Worm (Caenorhabditis elegans) whole organism, young adult: Measurements from ENCODE around the gene F54C8.7.

Source experiments
- B0019.2 ChIP-seq: fragments of 200-800 bp; sonication (Bioruptor generic); conservative IDR thresholded peaks from 2 replicates; pipeline ENCODE4 v1.3.6; 2022; ENCODE audit warnings: missing genetic modification reagents, missing genetic modification characterization, missing compliant biosample characterization
- B0261.1 ChIP-seq: sonication (generic microtip); optimal IDR thresholded peaks from 2 replicates; lab custom pipeline; 2016; ENCODE audit warnings: mild to moderate bottlenecking, missing genetic modification characterization, moderate library complexity, missing compliant biosample characterization
- C17E4.6 ChIP-seq: fragments of 200-800 bp; sonication (Bioruptor generic); IDR thresholded peaks from 2 replicates; pipeline ENCODE4 v1.3.6; 2022; ENCODE audit warnings: missing genetic modification reagents, missing genetic modification characterization, missing compliant biosample characterization
- D2030.7 ChIP-seq: fragments of 200-800 bp; sonication (Bioruptor generic); IDR thresholded peaks from 2 replicates; pipeline ENCODE4 v1.3.6; 2022; ENCODE audit warnings: missing genetic modification reagents, missing genetic modification characterization, missing compliant biosample characterization
- F22D6.2 ChIP-seq: sonication (generic microtip); optimal IDR thresholded peaks from 2 replicates; lab custom pipeline; 2016; ENCODE audit warnings: mild to moderate bottlenecking, missing genetic modification characterization, missing compliant biosample characterization
- F23B12.7 ChIP-seq: sonication (generic microtip); optimal IDR thresholded peaks from 2 replicates; lab custom pipeline; 2017; ENCODE audit warnings: missing genetic modification characterization, mild to moderate bottlenecking, missing compliant biosample characterization, antibody characterized with exemption, moderate library complexity; ENCODE audit not compliant: insufficient read depth
- F37B4.10 ChIP-seq: fragments of 200-800 bp; sonication (Bioruptor generic); IDR thresholded peaks from 2 replicates; pipeline ENCODE4 v1.3.6; 2022; ENCODE audit warnings: missing genetic modification characterization, missing compliant biosample characterization
- F49E8.2 ChIP-seq: sonication (generic microtip); optimal IDR thresholded peaks from 3 replicates; lab custom pipeline; 2017; ENCODE audit warnings: missing genetic modification characterization, mild to moderate bottlenecking, missing compliant biosample characterization, antibody characterized with exemption, moderate library complexity; ENCODE audit not compliant: insufficient read depth
- F52B5.7 ChIP-seq: sonication (generic microtip); optimal IDR thresholded peaks from 2 replicates; lab custom pipeline; 2016; ENCODE audit warnings: mild to moderate bottlenecking, missing genetic modification characterization, missing compliant biosample characterization
- F57C9.4 ChIP-seq: sonication (generic microtip); optimal IDR thresholded peaks from 2 replicates; lab custom pipeline; 2017; ENCODE audit warnings: mild to moderate bottlenecking, missing genetic modification characterization, missing compliant biosample characterization
- K12H6.12 ChIP-seq: fragments of 200-800 bp; sonication (Bioruptor generic); optimal IDR thresholded peaks from 2 replicates; lab custom pipeline; 2018; ENCODE audit warnings: mild to moderate bottlenecking, missing genetic modification characterization, missing compliant biosample characterization
- Y56A3A.18 ChIP-seq: fragments of 200-800 bp; sonication (Bioruptor generic); IDR thresholded peaks from 2 replicates; pipeline ENCODE4 v1.3.6; 2022; ENCODE audit warnings: missing genetic modification reagents, missing genetic modification characterization, missing compliant biosample characterization
- Y67H2A.10 ChIP-seq: fragments of 200-800 bp; sonication (Bioruptor generic); conservative IDR thresholded peaks from 2 replicates; pipeline ENCODE4 v1.3.6; 2022; ENCODE audit warnings: missing genetic modification reagents, missing genetic modification characterization, missing compliant biosample characterization
- Y95B8A.8 ChIP-seq: fragments of 200-800 bp; sonication (Bioruptor generic); IDR thresholded peaks from 2 replicates; pipeline ENCODE4 v1.3.6; 2022; ENCODE audit warnings: missing genetic modification reagents, missing genetic modification characterization, missing compliant biosample characterization
- akir-1 ChIP-seq: fragments of 200-800 bp; sonication (Bioruptor generic); optimal IDR thresholded peaks from 2 replicates; lab custom pipeline; 2018; ENCODE audit warnings: mild to moderate bottlenecking, missing genetic modification characterization, moderate library complexity, missing compliant biosample characterization
- athp-1 ChIP-seq: sonication (generic microtip); optimal IDR thresholded peaks from 2 replicates; lab custom pipeline; 2017; ENCODE audit warnings: mild to moderate bottlenecking, missing genetic modification characterization, missing compliant biosample characterization
- attf-5 ChIP-seq: fragments of 200-800 bp; sonication (Bioruptor generic); optimal IDR thresholded peaks from 2 replicates; lab custom pipeline; 2018; ENCODE audit warnings: mild to moderate bottlenecking, missing genetic modification characterization, missing compliant biosample characterization
- bed-2 ChIP-seq: fragments of 200-800 bp; sonication (Bioruptor generic); IDR thresholded peaks from 2 replicates; pipeline ENCODE4 v1.3.6; 2022; ENCODE audit warnings: missing genetic modification reagents, missing genetic modification characterization, missing compliant biosample characterization
- cebp-2 ChIP-seq: fragments of 200-800 bp; sonication (Bioruptor generic); IDR thresholded peaks from 2 replicates; pipeline ENCODE4 v1.3.6; 2022; ENCODE audit warnings: missing genetic modification characterization, missing compliant biosample characterization
- ceh-27 ChIP-seq: fragments of 200-800 bp; sonication (Bioruptor generic); optimal IDR thresholded peaks from 2 replicates; lab custom pipeline; 2018; ENCODE audit warnings: mild to moderate bottlenecking, missing genetic modification characterization, moderate library complexity, missing compliant biosample characterization
- ceh-91 ChIP-seq: fragments of 200-800 bp; sonication (Bioruptor generic); IDR thresholded peaks from 2 replicates; pipeline ENCODE4 v1.3.6; 2022; ENCODE audit warnings: missing genetic modification reagents, missing genetic modification characterization, missing compliant biosample characterization
- chd-7 ChIP-seq: sonication (generic microtip); optimal IDR thresholded peaks from 2 replicates; lab custom pipeline; 2016; ENCODE audit warnings: mild to moderate bottlenecking, missing genetic modification characterization, moderate library complexity, missing compliant biosample characterization
- die-1 ChIP-seq: sonication (generic microtip); optimal IDR thresholded peaks from 2 replicates; lab custom pipeline; 2016; ENCODE audit warnings: missing genotype, mild to moderate bottlenecking, missing genetic modification characterization, missing compliant biosample characterization
- dox-1 ChIP-seq: fragments of 200-800 bp; sonication (Bioruptor generic); IDR thresholded peaks from 2 replicates; pipeline ENCODE4 v1.3.6; 2022; ENCODE audit warnings: missing genetic modification reagents, missing genetic modification characterization, missing compliant biosample characterization
- dpl-1 ChIP-seq: fragments of 150-350 bp; optimal IDR thresholded peaks from 2 replicates; lab custom pipeline; 2014; ENCODE audit warnings: missing biosample characterization, missing genetic modification reagents, missing genetic modification characterization
- efl-1 ChIP-seq: fragments of 150-350 bp; optimal IDR thresholded peaks from 2 replicates; lab custom pipeline; 2014; ENCODE audit warnings: missing biosample characterization, missing genetic modification reagents, missing genetic modification characterization
- egrh-3 ChIP-seq: fragments of 200-800 bp; sonication (Bioruptor generic); IDR thresholded peaks from 2 replicates; pipeline ENCODE4 v1.3.6; 2022; ENCODE audit warnings: missing genetic modification reagents, missing genetic modification characterization, missing compliant biosample characterization
- ekl-4 ChIP-seq: fragments of 200-800 bp; sonication (Bioruptor generic); IDR thresholded peaks from 2 replicates; pipeline ENCODE4 v1.3.6; 2022; ENCODE audit warnings: missing genetic modification reagents, missing genetic modification characterization, missing compliant biosample characterization
- fkh-3 ChIP-seq: sonication (generic microtip); optimal IDR thresholded peaks from 2 replicates; lab custom pipeline; 2016; ENCODE audit warnings: mild to moderate bottlenecking, missing genetic modification characterization, missing compliant biosample characterization
- him-1 ChIP-seq: sonication (generic microtip); optimal IDR thresholded peaks from 2 replicates; lab custom pipeline; 2016; ENCODE audit warnings: missing genotype, missing genetic modification reagents, missing genetic modification characterization, missing compliant biosample characterization
- hmg-1.2 ChIP-seq: fragments of 200-800 bp; sonication (Bioruptor generic); IDR thresholded peaks from 2 replicates; pipeline ENCODE4 v1.3.6; 2022; ENCODE audit warnings: missing genetic modification reagents, missing genetic modification characterization, missing compliant biosample characterization
- lin-54 ChIP-seq: fragments of 200-800 bp; sonication (Bioruptor generic); optimal IDR thresholded peaks from 2 replicates; lab custom pipeline; 2018; ENCODE audit warnings: mild to moderate bottlenecking, missing genetic modification characterization, missing compliant biosample characterization
- lsl-1 ChIP-seq: fragments of 200-800 bp; sonication (Bioruptor generic); optimal IDR thresholded peaks from 2 replicates; lab custom pipeline; 2018; ENCODE audit warnings: mild to moderate bottlenecking, missing genetic modification characterization, moderate library complexity, missing compliant biosample characterization
- madf-3 ChIP-seq: fragments of 200-800 bp; sonication (Bioruptor generic); IDR thresholded peaks from 2 replicates; pipeline ENCODE4 v1.3.6; 2022; ENCODE audit warnings: missing genetic modification reagents, missing genetic modification characterization, missing compliant biosample characterization
- madf-6 ChIP-seq: fragments of 200-800 bp; sonication (Bioruptor generic); IDR thresholded peaks from 2 replicates; pipeline ENCODE4 v1.3.6; 2022; ENCODE audit warnings: missing genetic modification reagents, missing genetic modification characterization, missing compliant biosample characterization
- mxl-1 ChIP-seq: sonication (generic microtip); optimal IDR thresholded peaks from 2 replicates; lab custom pipeline; 2016; ENCODE audit warnings: missing genetic modification characterization, missing compliant biosample characterization
- nfya-1 ChIP-seq: sonication (generic microtip); optimal IDR thresholded peaks from 2 replicates; lab custom pipeline; 2017; ENCODE audit warnings: antibody characterized with exemption, missing compliant biosample characterization, missing genetic modification characterization, borderline replicate concordance; ENCODE audit not compliant: insufficient read depth
- nfya-2 ChIP-seq: fragments of 200-800 bp; sonication (Bioruptor generic); IDR thresholded peaks from 2 replicates; pipeline ENCODE4 v1.3.6; 2022; ENCODE audit warnings: missing genetic modification reagents, missing genetic modification characterization, missing compliant biosample characterization
- nfyb-1 ChIP-seq: fragments of 200-800 bp; sonication (Bioruptor generic); IDR thresholded peaks from 2 replicates; pipeline ENCODE4 v1.3.6; 2022; ENCODE audit warnings: missing genetic modification reagents, missing genetic modification characterization, missing compliant biosample characterization
- nhr-80 ChIP-seq: sonication (generic microtip); optimal IDR thresholded peaks from 2 replicates; lab custom pipeline; 2016; ENCODE audit warnings: missing genetic modification characterization, missing compliant biosample characterization
- nhr-90 ChIP-seq: sonication (generic microtip); optimal IDR thresholded peaks from 2 replicates; lab custom pipeline; 2016; ENCODE audit warnings: missing genotype, mild to moderate bottlenecking, missing genetic modification characterization, missing compliant biosample characterization
- pbrm-1 ChIP-seq: fragments of 200-800 bp; sonication (Bioruptor generic); IDR thresholded peaks from 2 replicates; pipeline ENCODE4 v1.3.6; 2022; ENCODE audit warnings: missing genetic modification reagents, missing genetic modification characterization, missing compliant biosample characterization
- rpc-1 ChIP-seq, 2 experiments: fragments of 150-350 bp in 1 of 2; sonication (generic microtip) in 1 of 2; optimal IDR thresholded peaks; 2 replicates each; lab custom pipeline; 2014 to 2018; ENCODE audit warnings: missing biosample characterization in 1 of 2, missing genetic modification characterization in 1 of 2, missing genetic modification reagents in 1 of 2, missing genotype in 1 of 2
- sea-2 ChIP-seq: fragments of 200-800 bp; sonication (Bioruptor generic); IDR thresholded peaks from 2 replicates; pipeline ENCODE4 v1.3.6; 2022; ENCODE audit warnings: missing genetic modification characterization, missing compliant biosample characterization
- snpc-1.3 ChIP-seq: sonication (generic microtip); optimal IDR thresholded peaks from 2 replicates; lab custom pipeline; 2017; ENCODE audit warnings: missing genetic modification characterization, mild to moderate bottlenecking, missing compliant biosample characterization, antibody characterized with exemption, moderate library complexity, missing genotype, missing genetic modification reagents; ENCODE audit not compliant: insufficient read depth
- tlf-1 ChIP-seq: fragments of 200-800 bp; sonication (Bioruptor generic); optimal IDR thresholded peaks from 2 replicates; lab custom pipeline; 2018; ENCODE audit warnings: mild to moderate bottlenecking, missing genetic modification characterization, missing compliant biosample characterization
- unc-62 ChIP-seq: fragments of 150-350 bp; optimal IDR thresholded peaks from 2 replicates; lab custom pipeline; 2014; ENCODE audit warnings: missing biosample characterization, missing genetic modification reagents, missing genetic modification characterization

Gene F54C8.7

DNA sequence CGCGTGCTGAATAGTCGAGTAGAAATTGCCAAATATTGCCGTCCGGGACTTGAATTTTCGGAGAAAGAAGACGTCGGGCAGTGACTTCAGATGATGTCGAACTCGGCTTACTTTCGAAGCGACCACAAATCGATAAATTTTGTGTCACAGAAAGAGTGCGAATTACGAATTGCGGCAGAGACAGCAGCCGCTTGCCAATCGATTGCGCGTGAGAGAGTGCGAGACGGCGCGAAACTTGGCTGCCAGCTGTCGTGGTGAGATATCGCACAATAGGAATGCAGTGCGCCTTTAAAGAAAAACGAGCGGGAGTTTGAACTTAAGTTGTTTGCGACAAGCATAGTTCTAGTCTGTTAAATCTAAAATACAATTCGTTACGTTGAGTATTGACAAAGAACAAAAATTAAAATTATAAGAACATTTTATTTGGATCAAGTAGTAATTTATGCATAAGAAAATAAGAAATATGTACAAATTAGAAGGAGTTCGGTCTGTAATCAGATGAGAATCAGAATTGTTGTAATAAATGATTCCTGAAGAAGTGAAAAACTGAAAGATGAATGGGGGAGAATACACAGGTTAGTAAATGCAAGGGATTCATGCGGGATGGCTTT lies 10.3 kb downstream of the F54C8.7 start, which contains the start of gene pir-2 (continued):
- TF ChIP-seq nfya-1 (tag; lab: Kevin White, UChicago) (no peak), tlf-1 (GFP tag; lab: Kevin White, UChicago) (no peak), akir-1 (GFP tag; lab: Kevin White, UChicago) (no peak), nfyb-1 (GFP tag; lab: Robert Waterston, UW) (peak; percentile 87), F22D6.2 (tag; lab: Kevin White, UChicago) (no peak), nhr-80 (peak; percentile 22), ceh-27 (GFP tag; lab: Kevin White, UChicago) (peak; percentile 70), B0261.1 (no peak), die-1 (tag; lab: Kevin White, UChicago) (no peak), madf-6 (GFP tag; lab: Robert Waterston, UW) (peak; percentile 85), rpc-1 (optimal IDR thresholded peaks at IDR 0.05; lab: Kevin White, UChicago) (no peak), rpc-1 (tag; optimal IDR thresholded peaks at IDR 0.05; lab: Kevin White, UChicago) (no peak), madf-3 (GFP tag; lab: Robert Waterston, UW) (0 out of 2 replicates have a peak, but pooled peaks have one; percentile 49), fkh-3 (tag; lab: Kevin White, UChicago) (no peak), dpl-1 (GFP tag; lab: Kevin White, UChicago) (peak; percentile 85), F37B4.10 (no peak), nfya-2 (GFP tag; lab: Robert Waterston, UW) (no peak), snpc-1.3 (no peak), pbrm-1 (GFP tag; lab: Robert Waterston, UW) (peak; percentile 79), Y56A3A.18 (GFP tag; lab: Robert Waterston, UW) (no peak), D2030.7 (0 out of 2 replicates have a peak, but pooled peaks have one; percentile 16), attf-5 (peak; percentile 84), F52B5.7 (tag; lab: Kevin White, UChicago) (no peak), unc-62 (GFP tag; lab: Kevin White, UChicago) (no peak), K12H6.12 (tag; lab: Kevin White, UChicago) (peak; percentile 40), cebp-2 (GFP tag; lab: Robert Waterston, UW) (no peak), ceh-91 (peak; percentile 73), sea-2 (GFP tag; lab: Robert Waterston, UW) (no peak), F57C9.4 (tag; lab: Kevin White, UChicago) (no peak), dox-1 (peak; percentile 72), F49E8.2 (tag; lab: Kevin White, UChicago) (peak; percentile 29), athp-1 (tag; lab: Kevin White, UChicago) (peak; percentile 52), egrh-3 (GFP tag; lab: Robert Waterston, UW) (0 out of 2 replicates have a peak, but pooled peaks have one; percentile 9), nhr-90 (tag; lab: Kevin White, UChicago) (no peak), F23B12.7 (tag; lab: Kevin White, UChicago) (peak; percentile 23), Y95B8A.8 (GFP tag; lab: Robert Waterston, UW) (no peak), lsl-1 (GFP tag; lab: Kevin White, UChicago) (peak; percentile 52), efl-1 (GFP tag; lab: Kevin White, UChicago) (peak; percentile 90), lin-54 (GFP tag; lab: Kevin White, UChicago) (peak; percentile 90), him-1 (no peak), hmg-1.2 (GFP tag; lab: Robert Waterston, UW) (peak; percentile 57), bed-2 (GFP tag; lab: Robert Waterston, UW) (no peak), C17E4.6 (0 out of 2 replicates have a peak, but pooled peaks have one; percentile 10), ekl-4 (GFP tag; lab: Robert Waterston, UW) (peak; percentile 62), Y67H2A.10 (GFP tag; lab: Robert Waterston, UW) (no peak; the same call in 1 of the 2 replicates), chd-7 (no peak), B0019.2 (GFP tag; lab: Robert Waterston, UW) (0 out of 2 replicates have a peak, but pooled peaks have one; percentile 27), mxl-1 (tag; lab: Kevin White, UChicago) (no peak)
